Worm (Caenorhabditis elegans) whole organism, midembryonic: ENCODE results near the gene bath-47.

Source experiments
- T22C8.4 ChIP-seq: fragments of 200-800 bp; sonication (Bioruptor generic); IDR thresholded peaks from 2 replicates; pipeline ENCODE4 v1.3.6; 2022; ENCODE audit warnings: missing genetic modification characterization, missing compliant biosample characterization
- cog-1 ChIP-seq: sonication (generic microtip); optimal IDR thresholded peaks from 2 replicates; lab custom pipeline; 2016; ENCODE audit warnings: missing genetic modification characterization, missing compliant biosample characterization
- flt-1 ChIP-seq: fragments of 200-800 bp; sonication (Bioruptor generic); IDR thresholded peaks from 2 replicates; pipeline ENCODE4 v1.3.6; 2022; ENCODE audit warnings: missing genetic modification characterization, missing compliant biosample characterization
- klf-2 ChIP-seq: fragments of 200-800 bp; sonication (Bioruptor generic); conservative IDR thresholded peaks from 2 replicates; pipeline ENCODE4 v1.3.6; 2022; ENCODE audit warnings: missing genetic modification reagents, missing genetic modification characterization, missing compliant biosample characterization
- med-1 ChIP-seq: sonication (generic microtip); optimal IDR thresholded peaks from 2 replicates; lab custom pipeline; 2017; ENCODE audit warnings: missing genetic modification characterization, mild to moderate bottlenecking, missing compliant biosample characterization, antibody characterized with exemption, missing genetic modification reagents; ENCODE audit not compliant: insufficient read depth
- ref-1 ChIP-seq: fragments of 200-800 bp; sonication (Bioruptor generic); conservative IDR thresholded peaks from 2 replicates; pipeline ENCODE4 v1.3.6; 2022; ENCODE audit warnings: missing genetic modification reagents, missing genetic modification characterization, missing compliant biosample characterization
- tab-1 ChIP-seq: fragments of 200-800 bp; sonication (Bioruptor generic); IDR thresholded peaks from 2 replicates; pipeline ENCODE4 v1.3.6; 2022; ENCODE audit warnings: missing genetic modification characterization, missing compliant biosample characterization
- ztf-23 ChIP-seq: fragments of 200-800 bp; sonication (Bioruptor generic); IDR thresholded peaks from 2 replicates; pipeline ENCODE4 v1.3.6; 2022; ENCODE audit warnings: missing genetic modification reagents, missing genetic modification characterization, missing compliant biosample characterization
- ztf-29 ChIP-seq: fragments of 200-800 bp; sonication (Bioruptor generic); IDR thresholded peaks from 2 replicates; pipeline ENCODE4 v1.3.6; 2022; ENCODE audit warnings: missing genetic modification reagents, missing genetic modification characterization, missing compliant biosample characterization

bath-47 gene

ce11 chrII:1606079-1606478, 4.5 kb downstream of the bath-47 start, which contains the start of gene bath-33:
Gene bath-33 (minus strand): TSS chrII:1606179.
- TF ChIP-seq klf-2 (GFP tag; lab: Robert Waterston, UW) (no peak), T22C8.4 (GFP tag; lab: Robert Waterston, UW) (no peak), ref-1 (GFP tag; lab: Robert Waterston, UW) (no peak), tab-1 (GFP tag; lab: Robert Waterston, UW) (no peak), ztf-29 (no peak), cog-1 (tag; lab: Kevin White, UChicago) (no peak), flt-1 (GFP tag; lab: Robert Waterston, UW) (no peak), med-1 (no peak), ztf-23 (no peak)

DNA sequence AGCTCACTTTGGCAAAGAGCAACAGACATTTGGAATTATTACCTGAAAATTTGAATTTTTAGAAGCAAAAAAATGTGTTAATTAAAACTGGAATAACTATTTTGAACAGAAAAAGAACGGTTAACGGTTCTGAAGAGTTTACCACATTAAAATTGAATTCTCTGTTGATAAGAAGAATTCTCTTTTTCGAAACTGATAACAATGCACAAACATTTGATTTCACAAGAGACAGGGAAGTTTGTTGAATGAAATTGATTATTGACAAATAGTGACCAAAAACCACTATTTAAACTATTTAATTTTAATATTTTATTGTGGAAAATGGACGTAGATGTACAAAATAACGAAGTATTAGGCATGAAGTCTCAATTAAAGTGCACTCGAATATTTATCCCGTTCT, 6.0 kb downstream of the bath-47 start:
- TF ChIP-seq tab-1 (GFP tag; lab: Robert Waterston, UW) (no peak), T22C8.4 (GFP tag; lab: Robert Waterston, UW) (no peak), ztf-29 (no peak), ref-1 (GFP tag; lab: Robert Waterston, UW) (no peak), flt-1 (GFP tag; lab: Robert Waterston, UW) (no peak), klf-2 (GFP tag; lab: Robert Waterston, UW) (no peak), ztf-23 (no peak), med-1 (no peak), cog-1 (tag; lab: Kevin White, UChicago) (no peak)

ce11 chrII:1608915-1609314, 7.3 kb downstream of the bath-47 start:
- TF ChIP-seq ztf-29 (no peak), tab-1 (GFP tag; lab: Robert Waterston, UW) (no peak), cog-1 (tag; lab: Kevin White, UChicago) (no peak)

ce11 chrII:1610630-1611029, 9.0 kb downstream of the bath-47 start, which contains the start of gene fbxa-163:
Gene fbxa-163 (minus strand): TSS chrII:1610730.
- TF ChIP-seq ztf-29: no peak
- TF ChIP-seq ref-1 (GFP tag; lab: Robert Waterston, UW): no peak
- no peak for TF ChIP-seq cog-1 (tag; lab: Kevin White, UChicago)
- TF ChIP-seq T22C8.4 (GFP tag; lab: Robert Waterston, UW): no peak
- no peak for TF ChIP-seq flt-1 (GFP tag; lab: Robert Waterston, UW)
- TF ChIP-seq med-1: no peak
- TF ChIP-seq klf-2 (GFP tag; lab: Robert Waterston, UW): no peak
- TF ChIP-seq tab-1 (GFP tag; lab: Robert Waterston, UW): no peak
- no peak for TF ChIP-seq ztf-23

DNA sequence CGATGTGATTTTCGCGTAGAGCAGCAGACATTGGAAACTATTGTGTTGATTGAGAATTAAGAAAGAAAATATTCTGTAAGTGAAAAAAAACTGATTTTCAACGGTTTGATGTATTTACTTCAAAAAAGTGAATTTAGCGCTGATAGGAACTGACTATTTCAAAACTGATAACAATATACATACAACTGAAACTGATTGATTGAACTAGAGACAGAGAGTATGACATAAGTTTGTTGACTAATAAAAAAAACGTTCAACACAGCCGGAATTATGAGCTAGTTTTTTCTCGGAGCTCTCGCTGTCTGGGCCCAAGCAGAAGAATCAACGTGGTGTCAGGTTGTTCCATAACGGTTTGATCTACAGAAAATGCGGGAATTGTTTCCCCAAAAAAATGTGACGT, 12.4 kb downstream of the bath-47 start, which contains the start of gene fbxa-164:
TSS of gene fbxa-164 (minus strand) at position 101 of the 400 bp plus-strand sequence.
- TF ChIP-seq T22C8.4 (GFP tag; lab: Robert Waterston, UW) (no peak), ztf-29 (no peak), ref-1 (GFP tag; lab: Robert Waterston, UW) (no peak), ztf-23 (no peak), klf-2 (GFP tag; lab: Robert Waterston, UW) (no peak), cog-1 (tag; lab: Kevin White, UChicago) (no peak), med-1 (no peak), tab-1 (GFP tag; lab: Robert Waterston, UW) (no peak), flt-1 (GFP tag; lab: Robert Waterston, UW) (no peak)

DNA sequence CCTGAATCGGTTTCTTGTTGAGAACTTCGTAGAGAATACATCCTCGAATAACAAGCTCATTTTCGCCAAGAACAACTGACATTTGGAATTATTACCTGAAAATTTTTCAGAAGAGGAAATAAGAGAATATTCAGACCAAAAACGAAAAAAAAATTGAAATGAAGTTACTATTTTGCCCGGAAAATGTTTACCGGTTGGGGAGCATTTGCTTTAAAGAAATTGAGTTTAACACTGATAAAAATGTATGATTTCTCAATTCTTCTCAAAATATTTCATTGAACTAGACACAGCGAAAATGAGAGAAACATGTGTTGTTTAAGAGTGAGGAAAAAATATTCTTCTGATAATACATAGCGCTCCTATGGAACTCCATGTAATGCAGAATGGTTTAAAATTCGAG, 14.8 kb downstream of the bath-47 start, which contains the start of gene fbxa-165:
TSS of gene fbxa-165 (minus strand) at position 101 of the 400 bp plus-strand sequence.
- no peak for TF ChIP-seq ztf-23
- TF ChIP-seq med-1: no peak
- TF ChIP-seq tab-1 (GFP tag; lab: Robert Waterston, UW): no peak
- TF ChIP-seq ref-1 (GFP tag; lab: Robert Waterston, UW): no peak

- TF ChIP-seq ztf-29: no peak
- TF ChIP-seq cog-1 (tag; lab: Kevin White, UChicago): no peak
- TF ChIP-seq tab-1 (GFP tag; lab: Robert Waterston, UW): no peak
- TF ChIP-seq klf-2 (GFP tag; lab: Robert Waterston, UW): no peak
- TF ChIP-seq ref-1 (GFP tag; lab: Robert Waterston, UW): no peak
- no peak for TF ChIP-seq T22C8.4 (GFP tag; lab: Robert Waterston, UW)
- no peak for TF ChIP-seq ztf-23
- no peak for TF ChIP-seq flt-1 (GFP tag; lab: Robert Waterston, UW)
- TF ChIP-seq med-1: no peak
These were observed 17.3 kb downstream of the bath-47 start, which contains the start of gene fbxa-166 for ce11 chrII:1618948-1619347. Gene fbxa-166 (minus strand): TSS chrII:1619048.

DNA sequence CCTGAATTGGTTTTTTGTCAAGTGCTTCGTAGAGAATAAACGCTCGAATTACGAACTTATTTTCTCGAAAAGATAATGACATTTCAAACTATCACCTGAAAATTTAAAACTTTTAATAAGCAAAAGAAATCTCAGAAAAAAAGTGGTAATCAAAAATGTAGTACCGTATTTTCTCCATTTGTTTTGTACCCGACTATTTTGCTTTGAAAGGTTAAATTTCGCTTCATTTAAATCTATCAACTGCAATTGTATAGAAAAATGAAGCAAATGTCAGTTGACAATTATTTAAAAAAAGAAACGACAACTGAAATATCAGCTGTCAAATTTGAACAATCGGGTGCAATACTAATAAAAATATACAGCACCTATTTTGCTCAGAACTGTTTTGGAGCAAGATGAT, 19.6 kb downstream of the bath-47 start, which contains the start of gene fbxa-158:
TSS of gene fbxa-158 (minus strand) at position 101 of the 400 bp plus-strand sequence.
- TF ChIP-seq ztf-23 (no peak), klf-2 (GFP tag; lab: Robert Waterston, UW) (no peak), ref-1 (GFP tag; lab: Robert Waterston, UW) (no peak), cog-1 (tag; lab: Kevin White, UChicago) (no peak), med-1 (no peak), T22C8.4 (GFP tag; lab: Robert Waterston, UW) (no peak), tab-1 (GFP tag; lab: Robert Waterston, UW) (no peak)

DNA sequence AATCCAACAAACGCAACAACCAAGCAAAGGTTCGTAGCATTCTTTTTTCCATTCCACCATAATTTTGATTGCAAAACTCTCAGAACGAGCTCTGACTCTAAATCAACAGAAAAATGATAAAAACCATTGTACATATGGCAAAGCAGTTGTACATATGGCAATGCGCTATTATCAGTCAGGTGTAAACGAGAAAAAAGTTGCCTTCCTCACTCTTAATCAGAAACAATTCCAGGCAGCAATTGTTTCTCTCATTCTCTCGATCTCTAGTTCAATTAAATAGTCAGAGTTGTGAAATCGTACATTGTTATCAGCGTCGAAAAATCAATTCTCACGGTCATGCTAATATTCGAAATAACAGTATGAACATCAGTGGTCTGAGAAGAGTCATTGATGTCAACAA, 20.2 kb downstream of the bath-47 start:
- no peak for TF ChIP-seq cog-1 (tag; lab: Kevin White, UChicago)
- no peak for TF ChIP-seq ztf-29
- TF ChIP-seq klf-2 (GFP tag; lab: Robert Waterston, UW): no peak
- TF ChIP-seq tab-1 (GFP tag; lab: Robert Waterston, UW): no peak
- no peak for TF ChIP-seq med-1
- TF ChIP-seq ref-1 (GFP tag; lab: Robert Waterston, UW): no peak
- TF ChIP-seq flt-1 (GFP tag; lab: Robert Waterston, UW): no peak
- TF ChIP-seq ztf-23: no peak
- no peak for TF ChIP-seq T22C8.4 (GFP tag; lab: Robert Waterston, UW)

DNA sequence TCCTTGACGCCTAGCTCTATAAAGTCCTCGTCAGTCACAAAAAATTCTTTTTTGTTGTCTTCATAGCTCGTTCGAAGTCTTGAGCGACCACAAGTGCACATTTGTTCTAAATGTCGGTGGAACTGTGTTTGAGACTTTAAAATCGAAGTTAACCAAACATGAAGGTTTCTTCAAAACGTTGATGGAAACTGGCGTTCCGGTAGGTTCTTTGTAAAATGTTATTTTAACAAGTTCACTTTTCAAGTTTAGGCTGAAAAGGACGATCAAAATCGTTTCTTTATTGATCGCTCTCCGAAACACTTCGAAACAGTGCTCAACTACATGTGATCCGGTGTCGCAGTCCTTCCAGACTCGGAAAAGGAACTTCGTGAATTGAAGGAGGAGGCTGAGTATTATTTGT, 23.0 kb downstream of the bath-47 start, which contains the start of gene fbxa-160:
TSS of gene fbxa-160 (minus strand) at position 101 of the 400 bp plus-strand sequence.
- TF ChIP-seq flt-1 (GFP tag; lab: Robert Waterston, UW): no peak
- TF ChIP-seq med-1: no peak
- no peak for TF ChIP-seq tab-1 (GFP tag; lab: Robert Waterston, UW)
- TF ChIP-seq klf-2 (GFP tag; lab: Robert Waterston, UW): no peak
- no peak for TF ChIP-seq ztf-29
- TF ChIP-seq ztf-23: no peak
- no peak for TF ChIP-seq T22C8.4 (GFP tag; lab: Robert Waterston, UW)
- TF ChIP-seq cog-1 (tag; lab: Kevin White, UChicago): no peak
- TF ChIP-seq ref-1 (GFP tag; lab: Robert Waterston, UW): no peak
